Worm (Caenorhabditis elegans): Measurements from ENCODE around the gene R10E12.2.

R10E12.2 gene

DNA sequence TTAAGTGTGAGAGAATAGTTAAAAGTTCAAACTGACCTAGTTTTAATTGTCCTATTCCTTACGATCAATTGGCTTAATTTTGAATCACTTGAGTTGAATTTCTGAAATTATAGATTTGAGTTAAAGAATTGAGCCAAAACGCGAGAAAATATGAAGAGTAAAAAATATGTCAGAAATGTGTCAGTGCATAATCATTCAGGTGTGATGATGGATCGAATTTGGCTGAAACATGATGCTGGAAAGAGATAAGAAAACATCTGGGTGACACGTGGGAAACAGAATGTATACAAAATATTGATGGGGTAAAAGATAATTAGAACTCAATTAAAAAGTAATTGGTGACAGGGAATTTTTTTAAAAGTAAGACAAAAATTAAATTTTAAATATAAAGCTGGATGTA, at the start of gene R10E12.2:
Gene R10E12.2, minus strand, starts transcription at position 101 of the 400 bp plus-strand sequence.
- TF ChIP-seq klf-2 (GFP tag; conservative IDR thresholded peaks at IDR 0.05), result no peak
- TF ChIP-seq ztf-29 (GFP tag; IDR thresholded peaks at IDR 0.05), result no peak
- no peak for TF ChIP-seq cog-1 (tag; optimal IDR thresholded peaks at IDR 0.05)
- TF ChIP-seq med-1 (GFP tag; optimal IDR thresholded peaks at IDR 0.05; ENCODE audit: insufficient read depth), result no peak
- TF ChIP-seq tab-1 (GFP tag; IDR thresholded peaks at IDR 0.05), result no peak
- no peak for TF ChIP-seq ref-1 (GFP tag; conservative IDR thresholded peaks at IDR 0.05)
- no peak for TF ChIP-seq flt-1 (GFP tag; IDR thresholded peaks at IDR 0.05)
- no peak for TF ChIP-seq ztf-23 (GFP tag; IDR thresholded peaks at IDR 0.05)
- TF ChIP-seq T22C8.4 (GFP tag; IDR thresholded peaks at IDR 0.05), result no peak

DNA sequence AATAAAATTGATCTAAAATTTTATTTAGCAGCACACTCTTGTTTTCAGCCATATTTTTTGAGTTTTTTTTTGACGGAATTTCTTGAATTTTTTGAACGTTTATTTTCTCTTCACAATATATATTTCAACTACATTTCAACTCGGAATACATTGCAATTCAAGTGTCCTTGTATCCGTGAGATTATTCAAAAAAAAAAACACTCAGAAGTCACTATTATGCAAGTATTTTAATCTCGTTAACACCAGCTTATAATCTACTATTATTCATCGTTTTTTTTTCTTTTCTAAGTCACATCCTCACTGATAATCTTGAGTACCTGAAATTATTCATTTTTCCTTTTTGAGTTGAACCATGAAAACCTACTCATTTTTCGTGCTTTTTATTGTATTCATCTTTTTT, 49.8 kb upstream of the R10E12.2 start, which contains the start of gene ins-21:
Gene ins-21, plus strand, starts transcription at position 301 of the 400 bp plus-strand sequence.
- TF ChIP-seq ztf-23 (GFP tag; IDR thresholded peaks at IDR 0.05), result no peak
- TF ChIP-seq T22C8.4 (GFP tag; IDR thresholded peaks at IDR 0.05), result no peak
- no peak for TF ChIP-seq ref-1 (GFP tag; conservative IDR thresholded peaks at IDR 0.05)
- TF ChIP-seq tab-1 (GFP tag; IDR thresholded peaks at IDR 0.05), result no peak
- TF ChIP-seq ztf-29 (GFP tag; IDR thresholded peaks at IDR 0.05), result no peak
- TF ChIP-seq med-1 (GFP tag; optimal IDR thresholded peaks at IDR 0.05; ENCODE audit: insufficient read depth), result no peak
- TF ChIP-seq cog-1 (tag; optimal IDR thresholded peaks at IDR 0.05), result no peak
- TF ChIP-seq klf-2 (GFP tag; conservative IDR thresholded peaks at IDR 0.05), result no peak
- TF ChIP-seq flt-1 (GFP tag; IDR thresholded peaks at IDR 0.05), result no peak

DNA sequence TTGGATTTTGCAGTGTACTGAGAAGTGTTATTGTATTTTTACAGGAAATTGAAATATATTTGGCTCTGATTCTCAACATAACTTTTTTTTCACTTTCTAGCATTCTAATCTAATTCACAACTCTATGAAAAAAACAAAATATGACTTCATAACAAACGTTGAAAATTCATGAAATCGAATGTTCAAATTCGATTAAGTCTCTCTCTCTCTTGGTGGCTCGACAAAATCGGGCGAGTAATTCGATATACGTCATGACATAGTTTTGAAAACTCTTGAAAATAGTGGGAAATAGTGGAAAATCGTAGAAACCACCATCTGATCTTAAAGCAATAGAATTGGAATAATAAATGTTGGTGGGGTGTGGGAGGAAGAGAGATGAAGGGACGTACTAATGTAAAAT, 44.3 kb upstream of the R10E12.2 start:
- TF ChIP-seq med-1 (GFP tag; optimal IDR thresholded peaks at IDR 0.05; ENCODE audit: insufficient read depth) (no peak), flt-1 (GFP tag; IDR thresholded peaks at IDR 0.05) (no peak), ztf-23 (GFP tag; IDR thresholded peaks at IDR 0.05) (no peak), klf-2 (GFP tag; conservative IDR thresholded peaks at IDR 0.05) (no peak), cog-1 (tag; optimal IDR thresholded peaks at IDR 0.05) (no peak), ztf-29 (GFP tag; IDR thresholded peaks at IDR 0.05) (no peak), T22C8.4 (GFP tag; IDR thresholded peaks at IDR 0.05) (no peak), tab-1 (GFP tag; IDR thresholded peaks at IDR 0.05) (no peak), ref-1 (GFP tag; conservative IDR thresholded peaks at IDR 0.05) (no peak)

DNA sequence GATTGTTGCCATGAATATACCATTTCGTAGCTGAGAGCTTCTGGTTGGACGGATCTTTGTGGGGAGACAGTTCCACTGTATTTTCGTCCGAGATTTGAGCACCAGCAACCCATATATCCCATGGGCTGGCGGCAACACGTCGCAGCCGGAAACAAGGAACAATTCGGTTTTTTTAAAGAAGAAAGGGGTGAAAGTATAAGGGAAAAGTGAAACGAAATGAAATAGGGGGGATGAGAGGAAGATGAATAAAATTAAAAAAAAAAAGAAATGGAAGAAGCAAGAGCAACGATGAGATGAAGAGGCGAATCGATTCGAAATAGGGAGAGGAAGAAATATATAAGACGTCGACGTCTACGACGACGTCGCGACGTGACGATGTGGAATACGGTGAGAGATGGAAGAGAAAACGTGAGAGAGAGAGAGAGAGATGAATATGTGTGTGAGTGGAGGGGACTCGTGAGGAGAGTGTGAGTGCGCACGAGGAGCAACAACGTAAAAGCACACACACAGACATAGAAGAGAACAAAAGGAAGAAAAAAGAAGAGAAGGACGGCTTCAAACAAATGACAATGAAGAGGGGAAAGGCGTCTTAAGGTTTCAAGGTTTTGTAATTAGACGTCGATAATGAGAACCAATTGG, 42.9 kb upstream of the R10E12.2 start, which contains the start of gene rgs-1:
Gene rgs-1, minus strand, starts transcription at position 146 of the 639 bp plus-strand sequence.
- TF ChIP-seq flt-1 (GFP tag; IDR thresholded peaks at IDR 0.05) (0 out of 2 replicates have a peak, but pooled peaks have one; percentile 26), med-1 (GFP tag; optimal IDR thresholded peaks at IDR 0.05; ENCODE audit: insufficient read depth) (no peak)

DNA sequence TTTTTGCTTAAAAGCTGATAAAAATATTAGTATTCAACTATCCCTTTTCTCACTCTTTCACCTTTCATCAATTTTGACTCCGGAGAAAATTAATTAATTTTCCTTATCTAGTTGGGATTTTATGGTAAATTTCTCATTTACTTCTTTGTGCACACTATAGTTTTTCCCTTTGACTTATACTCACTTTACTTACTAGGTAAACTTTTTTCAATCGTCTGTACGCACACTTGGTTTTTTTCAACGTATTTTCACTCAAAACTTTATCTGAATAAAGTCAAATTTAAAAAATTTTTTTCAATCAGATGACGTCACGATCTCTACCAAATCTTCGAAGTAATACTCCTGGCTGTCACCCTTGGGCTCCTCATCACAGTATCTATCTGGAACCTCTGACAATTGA, 38.5 kb upstream of the R10E12.2 start, which contains the start of gene C05B5.16:
Gene C05B5.16, plus strand, starts transcription at position 301 of the 400 bp plus-strand sequence.
- TF ChIP-seq ztf-29 (GFP tag; IDR thresholded peaks at IDR 0.05) (no peak), ref-1 (GFP tag; conservative IDR thresholded peaks at IDR 0.05) (no peak), tab-1 (GFP tag; IDR thresholded peaks at IDR 0.05) (no peak), T22C8.4 (GFP tag; IDR thresholded peaks at IDR 0.05) (no peak), cog-1 (tag; optimal IDR thresholded peaks at IDR 0.05) (no peak), klf-2 (GFP tag; conservative IDR thresholded peaks at IDR 0.05) (no peak), ztf-23 (GFP tag; IDR thresholded peaks at IDR 0.05) (no peak), med-1 (GFP tag; optimal IDR thresholded peaks at IDR 0.05; ENCODE audit: insufficient read depth) (no peak), flt-1 (GFP tag; IDR thresholded peaks at IDR 0.05) (no peak)

DNA sequence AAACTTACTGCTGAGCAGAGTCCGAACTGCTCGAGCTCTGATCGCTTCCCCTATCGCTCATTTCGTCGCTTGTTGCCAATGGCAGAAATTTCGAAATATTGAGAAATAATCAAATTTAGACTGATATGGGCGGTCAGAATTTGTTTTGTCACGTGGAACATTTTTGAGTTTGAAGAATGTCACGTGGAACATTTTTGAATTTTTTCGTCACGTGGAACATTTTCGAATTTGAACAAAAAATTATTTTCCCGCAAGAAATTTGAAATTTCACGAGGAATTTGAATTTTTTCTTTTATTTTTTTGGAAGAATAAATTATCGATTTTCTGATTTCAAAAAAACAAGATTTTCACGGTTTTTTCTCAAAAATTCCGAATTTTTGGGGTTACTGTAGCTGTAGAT, 36.5 kb upstream of the R10E12.2 start, which contains the start of gene fbxa-155:
Gene fbxa-155, minus strand, starts transcription at position 101 of the 400 bp plus-strand sequence.
- TF ChIP-seq T22C8.4 (GFP tag; IDR thresholded peaks at IDR 0.05) (no peak), tab-1 (GFP tag; IDR thresholded peaks at IDR 0.05) (no peak), cog-1 (tag; optimal IDR thresholded peaks at IDR 0.05) (no peak), flt-1 (GFP tag; IDR thresholded peaks at IDR 0.05) (no peak), ztf-23 (GFP tag; IDR thresholded peaks at IDR 0.05) (no peak), med-1 (GFP tag; optimal IDR thresholded peaks at IDR 0.05; ENCODE audit: insufficient read depth) (no peak), ztf-29 (GFP tag; IDR thresholded peaks at IDR 0.05) (no peak), ref-1 (GFP tag; conservative IDR thresholded peaks at IDR 0.05) (no peak), klf-2 (GFP tag; conservative IDR thresholded peaks at IDR 0.05) (no peak)

DNA sequence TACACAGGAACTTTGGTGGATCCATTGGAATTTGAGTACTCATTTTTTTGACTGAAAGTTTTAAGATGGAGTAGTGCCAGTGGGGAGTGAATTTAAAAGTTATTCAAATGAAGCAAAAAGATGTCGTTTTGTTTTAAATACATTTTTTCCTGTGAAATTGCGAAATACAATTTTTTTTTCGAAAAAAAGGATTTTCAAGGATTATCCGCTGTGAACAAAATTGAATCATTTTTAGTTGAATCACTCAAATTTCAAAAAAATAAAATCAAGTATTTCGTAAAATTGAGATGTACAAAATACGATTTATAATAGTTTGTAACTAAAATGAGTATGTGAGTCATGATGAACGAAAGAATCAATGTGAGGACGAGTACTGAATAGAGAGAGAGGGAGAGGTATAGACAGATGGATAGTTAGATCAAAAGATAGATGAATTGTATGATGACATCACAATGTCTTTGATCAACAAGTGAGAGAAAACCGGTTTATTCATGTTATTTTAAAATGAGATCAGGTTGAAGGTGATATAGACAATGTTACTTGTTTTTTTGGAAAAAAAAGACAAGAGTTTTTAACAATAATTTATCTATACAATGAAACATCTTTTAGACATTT, 33.2 kb upstream of the R10E12.2 start, which contains the start of gene C05B5.8:
Gene C05B5.8, minus strand, starts transcription at position 51 of the 615 bp plus-strand sequence.
- TF ChIP-seq cog-1 (tag; optimal IDR thresholded peaks at IDR 0.05) (no peak), ztf-23 (GFP tag; IDR thresholded peaks at IDR 0.05) (no peak), klf-2 (GFP tag; conservative IDR thresholded peaks at IDR 0.05) (no peak)

DNA sequence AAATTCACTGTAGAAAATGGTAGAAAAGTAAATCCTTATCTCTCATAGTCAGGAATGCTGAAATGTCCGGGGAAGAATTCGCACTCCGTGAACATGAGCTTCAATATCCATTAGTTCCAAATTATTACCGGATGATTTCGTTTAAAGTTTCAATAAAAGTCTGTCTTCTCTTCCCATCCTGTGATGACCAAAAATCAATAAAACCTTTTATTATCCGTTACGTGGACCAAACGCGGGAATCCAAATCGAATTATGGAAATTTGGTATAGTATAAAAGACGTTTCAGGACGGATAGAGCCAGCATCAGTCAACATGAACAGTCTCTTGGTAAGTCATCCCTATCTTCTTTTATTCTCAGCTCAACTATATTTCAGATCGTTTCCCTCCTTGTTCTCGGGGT, 30.5 kb upstream of the R10E12.2 start, which contains the start of gene C05B5.11:
Gene C05B5.11, plus strand, starts transcription at position 301 of the 400 bp plus-strand sequence.
- no peak for TF ChIP-seq ref-1 (GFP tag; conservative IDR thresholded peaks at IDR 0.05)
- no peak for TF ChIP-seq ztf-29 (GFP tag; IDR thresholded peaks at IDR 0.05)
- no peak for TF ChIP-seq cog-1 (tag; optimal IDR thresholded peaks at IDR 0.05)
- TF ChIP-seq klf-2 (GFP tag; conservative IDR thresholded peaks at IDR 0.05), result no peak
- TF ChIP-seq ztf-23 (GFP tag; IDR thresholded peaks at IDR 0.05), result no peak
- no peak for TF ChIP-seq tab-1 (GFP tag; IDR thresholded peaks at IDR 0.05)
- no peak for TF ChIP-seq T22C8.4 (GFP tag; IDR thresholded peaks at IDR 0.05)
- TF ChIP-seq flt-1 (GFP tag; IDR thresholded peaks at IDR 0.05), result no peak
- no peak for TF ChIP-seq med-1 (GFP tag; optimal IDR thresholded peaks at IDR 0.05; ENCODE audit: insufficient read depth)

DNA sequence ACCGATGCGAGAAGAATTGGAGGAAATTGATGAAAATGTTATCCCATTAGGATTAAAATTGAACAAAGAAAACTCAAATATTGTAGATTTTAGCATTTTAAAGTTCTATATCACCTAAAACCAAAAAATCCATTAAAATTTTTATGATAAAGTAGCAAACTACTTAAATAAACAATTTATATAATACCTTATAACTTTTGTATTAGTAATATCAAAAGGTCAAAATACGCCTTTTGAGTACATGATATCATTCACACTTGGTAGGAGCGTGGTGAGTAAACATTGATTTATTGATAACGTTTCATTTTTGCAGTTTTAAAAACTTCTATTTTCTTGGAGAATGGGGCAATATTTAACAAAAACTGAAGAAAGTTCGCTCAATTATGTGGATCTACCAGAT, 27.4 kb upstream of the R10E12.2 start, which contains the start of gene C05B5.5:
Gene C05B5.5, plus strand, starts transcription at position 301 of the 400 bp plus-strand sequence.
- TF ChIP-seq flt-1 (GFP tag; IDR thresholded peaks at IDR 0.05), result no peak
- no peak for TF ChIP-seq ztf-29 (GFP tag; IDR thresholded peaks at IDR 0.05)
- no peak for TF ChIP-seq ref-1 (GFP tag; conservative IDR thresholded peaks at IDR 0.05)
- no peak for TF ChIP-seq klf-2 (GFP tag; conservative IDR thresholded peaks at IDR 0.05)
- TF ChIP-seq cog-1 (tag; optimal IDR thresholded peaks at IDR 0.05), result no peak
- TF ChIP-seq T22C8.4 (GFP tag; IDR thresholded peaks at IDR 0.05), result no peak
- no peak for TF ChIP-seq ztf-23 (GFP tag; IDR thresholded peaks at IDR 0.05)
- TF ChIP-seq med-1 (GFP tag; optimal IDR thresholded peaks at IDR 0.05; ENCODE audit: insufficient read depth), result no peak
- no peak for TF ChIP-seq tab-1 (GFP tag; IDR thresholded peaks at IDR 0.05)
